Worm (Caenorhabditis elegans) whole organism, L2 larva: Measurements from ENCODE around the gene C12D5.4.

Experiments
- R02D3.7 ChIP-seq: fragments of 150-350 bp; optimal IDR thresholded peaks from 2 replicates; lab custom pipeline; 2014; ENCODE audit warnings: missing biosample characterization, missing genetic modification characterization
- ZK546.5 ChIP-seq: sonication (generic microtip); optimal IDR thresholded peaks from 2 replicates; lab custom pipeline; 2017; ENCODE audit warnings: missing biosample characterization, missing genetic modification characterization
- aly-2 ChIP-seq: fragments of 150-350 bp; optimal IDR thresholded peaks from 2 replicates; lab custom pipeline; 2014; ENCODE audit warnings: missing biosample characterization, missing genetic modification characterization
- ama-1 ChIP-seq: fragments of 150-350 bp; optimal IDR thresholded peaks from 2 replicates; lab custom pipeline; 2018; ENCODE audit warnings: inconsistent platforms
- ceh-82 ChIP-seq: fragments of 150-350 bp; optimal IDR thresholded peaks from 2 replicates; lab custom pipeline; 2014; ENCODE audit warnings: missing biosample characterization, missing genetic modification characterization
- egl-27 ChIP-seq: sonication (generic microtip); optimal IDR thresholded peaks from 3 replicates; lab custom pipeline; 2017; ENCODE audit warnings: missing biosample characterization, missing genetic modification reagents, missing genetic modification characterization
- mab-5 ChIP-seq: fragments of 150-350 bp; optimal IDR thresholded peaks from 2 replicates; lab custom pipeline; 2014; ENCODE audit warnings: missing biosample characterization, missing genetic modification characterization
- nhr-11 ChIP-seq: fragments of 150-350 bp; optimal IDR thresholded peaks from 2 replicates; lab custom pipeline; 2014; ENCODE audit warnings: missing biosample characterization, missing genetic modification characterization
- nhr-237 ChIP-seq: fragments of 150-350 bp; optimal IDR thresholded peaks from 2 replicates; lab custom pipeline; 2014; ENCODE audit warnings: missing biosample characterization, missing genetic modification characterization
- unc-55 ChIP-seq: fragments of 150-350 bp; sonication (generic microtip); optimal IDR thresholded peaks from 3 replicates; lab custom pipeline; 2014; ENCODE audit warnings: missing biosample characterization, missing genetic modification reagents, missing genetic modification characterization
- ztf-4 ChIP-seq: fragments of 150-350 bp; optimal IDR thresholded peaks from 2 replicates; lab custom pipeline; 2014; ENCODE audit warnings: missing biosample characterization, missing genetic modification characterization

DNA sequence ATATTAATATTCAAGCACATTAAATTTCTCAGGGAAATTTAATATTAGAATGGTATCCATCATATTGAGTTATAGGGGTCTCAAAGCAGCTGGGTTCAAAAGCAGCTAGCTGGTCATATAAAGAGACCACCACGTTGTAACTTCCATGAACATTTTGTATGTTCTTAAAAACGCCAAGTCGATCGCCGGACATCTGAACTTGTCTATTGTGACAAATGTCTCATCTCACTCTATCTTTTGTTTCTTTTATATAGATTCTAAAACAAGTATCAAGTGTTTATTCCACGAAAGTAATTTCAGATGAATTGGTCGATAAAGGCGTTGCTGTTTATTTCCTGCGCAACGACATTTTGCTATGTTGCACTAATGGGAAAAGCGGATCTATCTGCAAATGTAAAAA lies 24.5 kb downstream of the C12D5.4 start, which contains the start of gene ZK105.3:
- TF ChIP-seq ztf-4 (tag; lab: Kevin White, UChicago) (no peak), egl-27 (no peak), unc-55 (no peak), aly-2 (no peak), ZK546.5 (tag; lab: Kevin White, UChicago) (no peak), ama-1 (no peak), ceh-82 (tag; lab: Kevin White, UChicago) (no peak), mab-5 (tag; lab: Kevin White, UChicago) (no peak), nhr-11 (tag; lab: Kevin White, UChicago) (no peak), nhr-237 (no peak), R02D3.7 (tag; lab: Kevin White, UChicago) (no peak)
